Worm (Caenorhabditis elegans) whole organism, mixed stage, embryonic: ENCODE measurements around the gene C14B1.8.

Experiments used
- M03D4.4 ChIP-seq: sonication (generic microtip); optimal IDR thresholded peaks from 2 replicates; lab custom pipeline; 2017; ENCODE audit warnings: mild to moderate bottlenecking, missing genetic modification characterization, missing compliant biosample characterization
- bed-3 ChIP-seq: fragments of 200-800 bp; sonication (Bioruptor generic); optimal IDR thresholded peaks from 3 replicates; lab custom pipeline; 2018; ENCODE audit warnings: mild to moderate bottlenecking, missing genetic modification characterization, moderate library complexity, missing compliant biosample characterization
- blmp-1 ChIP-seq: fragments of 150-350 bp; optimal IDR thresholded peaks from 2 replicates; lab custom pipeline; 2014; ENCODE audit warnings: missing biosample characterization, missing genetic modification characterization
- ceh-39 ChIP-seq: fragments of 150-350 bp; optimal IDR thresholded peaks from 2 replicates; lab custom pipeline; 2014; ENCODE audit warnings: missing biosample characterization, missing genetic modification characterization
- ceh-43 ChIP-seq: fragments of 200-800 bp; sonication (Bioruptor generic); optimal IDR thresholded peaks from 2 replicates; lab custom pipeline; 2018; ENCODE audit warnings: mild to moderate bottlenecking, missing genetic modification characterization, moderate library complexity, missing compliant biosample characterization
- ceh-83 ChIP-seq: fragments of 200-800 bp; sonication (Bioruptor generic); optimal IDR thresholded peaks from 2 replicates; lab custom pipeline; 2018; ENCODE audit warnings: mild to moderate bottlenecking, missing genetic modification characterization, missing compliant biosample characterization
- ces-1 ChIP-seq: fragments of 150-350 bp; optimal IDR thresholded peaks from 2 replicates; lab custom pipeline; 2014; ENCODE audit warnings: missing biosample characterization, missing genetic modification reagents, missing genetic modification characterization
- drap-1 ChIP-seq: fragments of 200-800 bp; sonication (Bioruptor generic); optimal IDR thresholded peaks from 3 replicates; lab custom pipeline; 2018; ENCODE audit warnings: mild to moderate bottlenecking, missing genetic modification characterization, missing compliant biosample characterization
- elt-1 ChIP-seq: sonication (generic microtip); optimal IDR thresholded peaks from 2 replicates; lab custom pipeline; 2017; ENCODE audit warnings: missing genetic modification characterization, mild to moderate bottlenecking, missing compliant biosample characterization, antibody characterized with exemption, moderate library complexity, borderline replicate concordance; ENCODE audit not compliant: insufficient read depth
- elt-3 ChIP-seq: fragments of 150-350 bp; optimal IDR thresholded peaks from 2 replicates; lab custom pipeline; 2014; ENCODE audit warnings: missing biosample characterization, missing genetic modification characterization
- flh-1 ChIP-seq: fragments of 200-800 bp; sonication (Bioruptor generic); optimal IDR thresholded peaks from 2 replicates; lab custom pipeline; 2018; ENCODE audit warnings: mild to moderate bottlenecking, missing genetic modification characterization, moderate library complexity, missing compliant biosample characterization
- ham-2 ChIP-seq: fragments of 200-800 bp; sonication (Bioruptor generic); optimal IDR thresholded peaks from 2 replicates; lab custom pipeline; 2018; ENCODE audit warnings: mild to moderate bottlenecking, missing genetic modification characterization, missing compliant biosample characterization
- hlh-1 ChIP-seq: fragments of 150-350 bp; optimal IDR thresholded peaks from 2 replicates; lab custom pipeline; 2014; ENCODE audit warnings: missing biosample characterization, missing genetic modification reagents, missing genetic modification characterization
- lin-32 ChIP-seq: fragments of 200-800 bp; sonication (Bioruptor generic); optimal IDR thresholded peaks from 2 replicates; lab custom pipeline; 2018; ENCODE audit warnings: mild to moderate bottlenecking, missing genetic modification characterization, missing compliant biosample characterization
- lsy-2 ChIP-seq: fragments of 150-350 bp; optimal IDR thresholded peaks from 2 replicates; lab custom pipeline; 2014; ENCODE audit warnings: missing biosample characterization, missing genetic modification characterization
- mep-1 ChIP-seq: fragments of 150-350 bp; optimal IDR thresholded peaks from 2 replicates; lab custom pipeline; 2017; ENCODE audit warnings: missing biosample characterization, missing genetic modification reagents, missing genetic modification characterization, inconsistent platforms
- mls-2 ChIP-seq: sonication (generic microtip); optimal IDR thresholded peaks from 2 replicates; lab custom pipeline; 2016; ENCODE audit warnings: mild to moderate bottlenecking, missing genetic modification characterization, moderate library complexity, missing compliant biosample characterization
- nhr-12 ChIP-seq: fragments of 150-350 bp; optimal IDR thresholded peaks from 2 replicates; lab custom pipeline; 2014; ENCODE audit warnings: missing biosample characterization, missing genetic modification characterization
- nhr-2 ChIP-seq: fragments of 150-350 bp; optimal IDR thresholded peaks from 2 replicates; lab custom pipeline; 2014; ENCODE audit warnings: missing biosample characterization, missing genetic modification characterization
- nhr-237 ChIP-seq: fragments of 150-350 bp; optimal IDR thresholded peaks from 2 replicates; lab custom pipeline; 2014; ENCODE audit warnings: missing biosample characterization, missing genetic modification characterization
- nhr-28 ChIP-seq: fragments of 150-350 bp; optimal IDR thresholded peaks from 2 replicates; lab custom pipeline; 2014; ENCODE audit warnings: missing biosample characterization, missing genetic modification characterization
- pha-4 ChIP-seq: fragments of 150-350 bp; optimal IDR thresholded peaks from 2 replicates; lab custom pipeline; 2018; ENCODE audit warnings: missing biosample characterization, missing genetic modification reagents, missing genetic modification characterization
- snpc-4 ChIP-seq: fragments of 150-350 bp; optimal IDR thresholded peaks from 2 replicates; lab custom pipeline; 2014; ENCODE audit warnings: missing biosample characterization, missing genetic modification characterization
- sptf-1 ChIP-seq: sonication (generic microtip); optimal IDR thresholded peaks from 2 replicates; lab custom pipeline; 2017; ENCODE audit warnings: mild to moderate bottlenecking, missing genetic modification characterization, moderate library complexity, missing compliant biosample characterization
- tbx-8 ChIP-seq: fragments of 200-800 bp; sonication (Bioruptor generic); optimal IDR thresholded peaks from 2 replicates; lab custom pipeline; 2018; ENCODE audit warnings: mild to moderate bottlenecking, missing genetic modification characterization, moderate library complexity, missing compliant biosample characterization
- unc-120 ChIP-seq: sonication (generic microtip); optimal IDR thresholded peaks from 2 replicates; lab custom pipeline; 2017; ENCODE audit warnings: missing genetic modification characterization, missing compliant biosample characterization; ENCODE audit not compliant: poor library complexity, severe bottlenecking
- unc-39 ChIP-seq: fragments of 150-350 bp; optimal IDR thresholded peaks from 2 replicates; lab custom pipeline; 2014; ENCODE audit warnings: missing biosample characterization, missing genetic modification characterization
- unc-62 ChIP-seq: fragments of 150-350 bp; optimal IDR thresholded peaks from 2 replicates; lab custom pipeline; 2014; ENCODE audit warnings: missing biosample characterization, missing genetic modification reagents, missing genetic modification characterization
- zip-8 ChIP-seq: fragments of 150-350 bp; optimal IDR thresholded peaks from 2 replicates; lab custom pipeline; 2014; ENCODE audit warnings: missing biosample characterization, missing genetic modification characterization
- ztf-11 ChIP-seq: fragments of 150-350 bp; optimal IDR thresholded peaks from 2 replicates; lab custom pipeline; 2014; ENCODE audit warnings: missing biosample characterization, missing genetic modification characterization

Gene C14B1.8

ce11 chrIII:3716073-3716659 is 3.3 kb downstream of the C14B1.8 start:
- peak; percentile 30 for TF ChIP-seq mep-1
- TF ChIP-seq hlh-1, result no peak

DNA sequence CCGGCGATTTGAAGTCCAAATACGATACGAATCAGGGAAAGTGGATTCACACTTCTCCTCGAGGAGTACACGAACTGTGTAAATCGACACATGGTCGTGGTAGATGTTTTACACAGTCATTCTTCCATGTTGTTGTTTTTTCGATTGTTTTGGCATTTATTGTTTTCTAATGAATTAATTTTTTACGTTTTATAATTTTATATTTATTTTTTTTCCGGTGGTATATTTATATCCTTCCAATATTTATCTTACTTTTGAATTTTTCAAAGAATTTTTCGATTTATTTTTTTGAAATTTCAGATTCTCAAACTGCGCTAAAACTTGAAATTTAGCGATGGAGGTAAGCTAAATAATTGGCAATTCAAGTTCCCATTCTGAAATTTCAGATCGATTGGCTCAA is 6.3 kb downstream of the C14B1.8 start, which contains the start of gene nrde-1:
Gene nrde-1 (plus strand): TSS at position 301 of the 400 bp plus-strand sequence.
- TF ChIP-seq ceh-83 (GFP tag; lab: Kevin White, UChicago) (no peak), lin-32 (no peak), tbx-8 (no peak), sptf-1 (no peak), unc-39 (no peak), lsy-2 (no peak), flh-1 (GFP tag; lab: Kevin White, UChicago) (no peak)

DNA sequence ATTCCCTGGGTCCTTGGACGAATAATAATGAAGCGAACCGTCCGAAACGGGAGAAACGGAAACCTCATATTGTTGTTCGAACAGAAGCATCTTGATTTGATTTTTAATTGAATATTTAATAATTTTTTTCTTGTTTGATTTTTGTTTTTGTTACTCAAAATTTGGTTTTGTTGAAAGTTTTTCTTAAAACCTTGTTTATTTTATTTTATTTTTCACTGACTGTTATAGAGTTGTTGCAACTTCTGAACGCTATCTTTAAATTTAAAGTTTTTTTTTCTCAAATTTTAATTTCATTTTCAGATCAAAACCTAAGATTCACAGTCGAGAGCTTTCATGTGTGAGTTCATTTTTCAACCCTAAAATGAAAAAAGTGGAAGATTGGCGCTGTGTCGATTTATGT is 10.4 kb downstream of the C14B1.8 start, which contains the start of gene alkb-8:
Gene alkb-8 (plus strand): TSS at position 301 of the 400 bp plus-strand sequence.
- no peak for TF ChIP-seq zip-8 (tag; lab: Kevin White, UChicago)
- TF ChIP-seq nhr-237, result no peak
- TF ChIP-seq ceh-83 (GFP tag; lab: Kevin White, UChicago), result no peak

- TF ChIP-seq M03D4.4 (tag; lab: Kevin White, UChicago) (no peak), nhr-12 (tag; lab: Kevin White, UChicago) (no peak), drap-1 (GFP tag; lab: Kevin White, UChicago) (no peak), ham-2 (GFP tag; lab: Kevin White, UChicago) (no peak), tbx-8 (no peak), ces-1 (no peak), nhr-2 (no peak), nhr-237 (no peak), unc-120 (tag; lab: Kevin White, UChicago) (no peak), blmp-1 (tag; lab: Kevin White, UChicago) (no peak), ztf-11 (tag; lab: Kevin White, UChicago) (no peak)
These were observed 12.9 kb downstream of the C14B1.8 start, which contains the start of gene dph-1 for ce11 chrIII:3706586-3706985. Gene dph-1 (plus strand): TSS chrIII:3706886.

ce11 chrIII:3704967-3705366 is 14.5 kb downstream of the C14B1.8 start, which contains the start of gene wdr-5.1:
Gene wdr-5.1 (plus strand): TSS chrIII:3705285.
- TF ChIP-seq ceh-39 (tag; lab: Kevin White, UChicago) (no peak), lsy-2 (peak; percentile 55), ces-1 (peak; percentile 12)
- TF ChIP-seq, all 35 proteins: peak for 2

DNA sequence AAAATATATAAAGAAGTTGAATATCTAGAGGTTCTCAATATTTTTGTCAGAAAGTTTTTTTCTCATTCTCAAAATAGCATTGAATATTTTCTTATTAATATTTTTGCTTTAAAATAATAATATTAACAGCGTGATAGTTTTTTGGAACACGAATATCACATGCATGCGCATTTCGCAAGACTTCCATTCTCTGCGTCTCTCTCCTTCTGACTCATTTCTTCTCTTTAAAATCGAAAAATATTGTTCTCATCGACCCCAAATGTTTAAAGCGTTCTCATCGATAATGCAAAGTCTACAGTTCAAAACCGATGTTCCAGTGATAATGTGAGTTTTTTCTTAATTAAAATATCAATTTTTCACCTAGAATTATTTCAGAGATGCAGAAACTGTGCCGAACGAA is 16.1 kb downstream of the C14B1.8 start, which contains the start of gene C14B1.3:
Gene C14B1.3 (plus strand): TSS at position 168 of the 400 bp plus-strand sequence.
- TF ChIP-seq lsy-2 (peak; percentile 5), elt-1 (tag; lab: Kevin White, UChicago) (no peak), tbx-8 (no peak)

DNA sequence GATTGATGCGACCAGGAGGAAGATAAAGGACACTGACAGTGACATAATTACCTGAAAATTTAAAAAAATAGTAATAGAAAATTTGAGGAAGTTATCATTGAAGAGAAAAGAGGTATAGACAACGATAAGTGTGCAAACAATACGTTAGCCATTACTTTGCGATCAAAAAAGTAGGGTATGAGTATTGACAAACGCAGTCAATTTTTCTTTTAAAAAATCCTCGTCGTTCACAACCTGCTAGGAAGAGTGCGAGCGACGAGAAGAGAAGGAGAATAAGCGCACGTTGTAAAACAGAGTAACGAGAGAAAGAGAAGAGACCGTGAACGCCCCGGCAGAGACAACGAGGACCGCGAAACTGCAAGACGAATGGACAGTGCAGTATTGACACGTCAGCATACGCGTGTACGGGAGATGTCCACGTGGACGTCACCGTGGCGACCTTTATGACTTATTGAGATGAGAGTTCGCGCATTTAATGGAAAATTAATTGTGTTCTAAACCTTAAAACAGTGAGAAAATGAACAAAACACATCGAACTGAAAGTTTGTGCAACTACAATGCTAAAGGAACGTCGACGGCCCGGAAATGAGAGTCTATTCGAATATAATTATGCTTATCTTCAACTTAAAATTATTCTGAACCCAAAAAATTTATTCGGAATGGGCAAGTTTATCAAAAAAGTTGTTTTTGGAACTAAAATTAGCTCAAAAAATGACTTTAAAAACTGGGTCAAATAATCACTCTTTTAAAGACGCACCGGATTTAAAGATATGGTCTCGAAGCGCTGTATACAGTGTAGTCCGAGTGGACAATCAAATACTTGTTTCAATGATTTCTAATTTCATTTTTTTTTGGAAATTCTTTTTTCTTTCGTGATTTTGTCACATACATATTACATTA is 17.8 kb downstream of the C14B1.8 start, which contains the start of the genes pdi-1 and C14B1.2:
Gene pdi-1 (minus strand): TSS at position 51 of the 900 bp plus-strand sequence.
Gene C14B1.2 (plus strand): TSS at position 850 of the 900 bp plus-strand sequence.
- TF ChIP-seq nhr-12 (tag; lab: Kevin White, UChicago) (no peak), unc-62 (GFP tag; lab: Kevin White, UChicago) (no peak), M03D4.4 (tag; lab: Kevin White, UChicago) (peak; percentile 18), ham-2 (GFP tag; lab: Kevin White, UChicago) (peak; percentile 50), sptf-1 (peak; percentile 16), nhr-2 (peak; percentile 63), drap-1 (GFP tag; lab: Kevin White, UChicago) (no peak)

DNA sequence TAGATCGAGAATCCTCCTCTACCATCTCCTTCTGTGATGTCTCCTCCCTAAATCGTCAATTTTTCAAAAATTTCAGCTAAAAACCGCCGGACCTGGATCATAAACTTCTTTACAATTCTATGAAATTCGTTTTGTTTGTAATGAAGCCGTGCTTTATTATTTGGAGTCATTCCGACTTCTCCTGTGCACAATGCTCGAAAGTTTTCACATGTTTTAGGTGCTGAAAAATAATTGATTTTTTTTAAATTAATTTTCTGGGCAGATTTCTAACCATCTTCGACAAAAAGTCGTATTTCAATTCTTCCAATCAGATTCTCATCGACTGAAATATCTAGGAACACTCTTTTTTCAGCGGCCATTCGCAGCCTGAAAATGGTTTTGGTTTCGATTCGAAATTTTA is 20.2 kb downstream of the C14B1.8 start, which contains the start of gene cyn-9:
Gene cyn-9 (minus strand): TSS at position 366 of the 400 bp plus-strand sequence.
- TF ChIP-seq tbx-8 (no peak), snpc-4 (tag; lab: Kevin White, UChicago) (no peak), mls-2 (tag; lab: Kevin White, UChicago) (no peak), hlh-1 (no peak), nhr-12 (tag; lab: Kevin White, UChicago) (no peak), nhr-237 (no peak), ceh-39 (tag; lab: Kevin White, UChicago) (no peak), pha-4 (no peak), nhr-28 (tag; lab: Kevin White, UChicago) (no peak), bed-3 (GFP tag; lab: Kevin White, UChicago) (no peak), ceh-83 (GFP tag; lab: Kevin White, UChicago) (no peak), drap-1 (GFP tag; lab: Kevin White, UChicago) (no peak), blmp-1 (tag; lab: Kevin White, UChicago) (no peak), lin-32 (no peak), mep-1 (no peak), unc-62 (GFP tag; lab: Kevin White, UChicago) (no peak), ceh-43 (no peak), elt-3 (no peak), ztf-11 (tag; lab: Kevin White, UChicago) (no peak), unc-120 (tag; lab: Kevin White, UChicago) (no peak)
- TF ChIP-seq, all 35 proteins: peak for 0
